Fruit fly (Drosophila melanogaster) whole organism, embryonic: ENCODE results near the gene Rbp6.

Experiments used
- ATbp ChIP-seq: fragments of 200-800 bp; sonication (Bioruptor generic); optimal IDR thresholded peaks from 2 replicates; lab custom pipeline; 2017; ENCODE audit warnings: missing biosample characterization, mild to moderate bottlenecking, missing genetic modification characterization, missing genetic modification reagents
- Ada2b ChIP-seq: fragments of 200-800 bp; sonication (Bioruptor generic); IDR thresholded peaks from 2 replicates; pipeline ENCODE4 v1.3.6; 2022; ENCODE audit warnings: missing biosample characterization, missing genetic modification characterization
- CG11560 ChIP-seq: fragments of 200-800 bp; sonication (Bioruptor generic); IDR thresholded peaks from 3 replicates; pipeline ENCODE4 v1.3.6; 2022; ENCODE audit warnings: missing biosample characterization, missing genetic modification characterization
- CG14050 ChIP-seq: fragments of 200-800 bp; sonication (Bioruptor generic); IDR thresholded peaks from 3 replicates; pipeline ENCODE4 v1.3.6; 2022; ENCODE audit warnings: missing biosample characterization, missing genetic modification characterization
- CG15479 ChIP-seq: fragments of 200-800 bp; sonication (Bioruptor generic); optimal IDR thresholded peaks from 3 replicates; lab custom pipeline; 2019; ENCODE audit warnings: missing biosample characterization, mild to moderate bottlenecking, missing genetic modification characterization, moderate library complexity
- CG15696 ChIP-seq: fragments of 200-800 bp; sonication (Bioruptor generic); optimal IDR thresholded peaks from 2 replicates; lab custom pipeline; 2019; ENCODE audit warnings: missing biosample characterization, mild to moderate bottlenecking, missing genetic modification characterization, moderate library complexity
- CG17359 ChIP-seq: fragments of 200-800 bp; sonication (Bioruptor generic); optimal IDR thresholded peaks from 3 replicates; lab custom pipeline; 2018; ENCODE audit warnings: missing biosample characterization, mild to moderate bottlenecking, missing genetic modification characterization, moderate library complexity
- CG2678 ChIP-seq: fragments of 200-800 bp; sonication (Bioruptor generic); optimal IDR thresholded peaks from 3 replicates; lab custom pipeline; 2019; ENCODE audit warnings: missing biosample characterization, mild to moderate bottlenecking, missing genetic modification characterization, moderate library complexity
- CG30403 ChIP-seq: fragments of 200-800 bp; sonication (Bioruptor generic); optimal IDR thresholded peaks from 3 replicates; lab custom pipeline; 2016; ENCODE audit warnings: missing biosample characterization, missing genetic modification characterization
- CG30431 ChIP-seq: fragments of 200-800 bp; sonication (Bioruptor generic); optimal IDR thresholded peaks from 2 replicates; lab custom pipeline; 2017; ENCODE audit warnings: missing biosample characterization, missing genetic modification characterization
- CG31365 ChIP-seq: fragments of 200-800 bp; sonication (Bioruptor generic); optimal IDR thresholded peaks from 2 replicates; lab custom pipeline; 2018; ENCODE audit warnings: missing biosample characterization, mild to moderate bottlenecking, missing genetic modification characterization
- CG8290 ChIP-seq, 3 experiments: fragments of 200-800 bp; sonication (Bioruptor generic); optimal IDR thresholded peaks; 2 replicates each; lab custom pipeline; 2016 to 2019; ENCODE audit warnings: missing biosample characterization in 3 of 3, missing genetic modification characterization in 3 of 3, mild to moderate bottlenecking in 2 of 3, moderate library complexity in 1 of 3
- CG8478 ChIP-seq: fragments of >200 bp; optimal IDR thresholded peaks from 2 replicates; lab custom pipeline; 2018
- CG9817 ChIP-seq: fragments of 200-800 bp; sonication (Bioruptor generic); optimal IDR thresholded peaks from 2 replicates; lab custom pipeline; 2018; ENCODE audit warnings: missing biosample characterization, mild to moderate bottlenecking, missing genetic modification characterization, moderate library complexity
- CG9876 ChIP-seq: fragments of 200-800 bp; sonication (Bioruptor generic); optimal IDR thresholded peaks from 2 replicates; lab custom pipeline; 2016; ENCODE audit warnings: missing biosample characterization, missing genetic modification characterization
- CrebB ChIP-seq: fragments of 200-800 bp; sonication (Bioruptor generic); optimal IDR thresholded peaks from 3 replicates; lab custom pipeline; 2018; ENCODE audit warnings: missing biosample characterization, mild to moderate bottlenecking, missing genetic modification characterization
- Drgx ChIP-seq: fragments of 200-800 bp; sonication (Bioruptor generic); IDR thresholded peaks from 2 replicates; pipeline ENCODE4 v1.3.6; 2022; ENCODE audit warnings: missing biosample characterization, missing genetic modification characterization
- E2f2 ChIP-seq: fragments of 200-800 bp; sonication (Bioruptor generic); IDR thresholded peaks from 2 replicates; pipeline ENCODE4 v1.3.6; 2022; ENCODE audit warnings: missing biosample characterization, missing genetic modification characterization
- Jarid2 ChIP-seq: fragments of 200-800 bp; sonication (Bioruptor generic); optimal IDR thresholded peaks from 3 replicates; lab custom pipeline; 2017; ENCODE audit warnings: mild to moderate bottlenecking, missing biosample characterization, missing genetic modification reagents, missing genetic modification characterization
- Med ChIP-seq: fragments of 200-800 bp; sonication (Bioruptor generic); peaks from one replicate; lab custom pipeline; 2016; ENCODE audit warnings: missing biosample characterization, missing genetic modification characterization, mild to moderate bottlenecking, inconsistent platforms, moderate library complexity
- NC2α ChIP-seq: fragments of 200-800 bp; sonication (Bioruptor generic); optimal IDR thresholded peaks from 2 replicates; lab custom pipeline; 2016; ENCODE audit warnings: missing biosample characterization, missing genetic modification characterization
- Pdp1 ChIP-seq, 2 experiments: fragments of 200-800 bp; sonication (Bioruptor generic); optimal IDR thresholded peaks; 3 replicates each; lab custom pipeline; 2016; ENCODE audit warnings: missing biosample characterization in 2 of 2, missing genetic modification characterization in 2 of 2, mild to moderate bottlenecking in 1 of 2, moderate library complexity in 1 of 2
- Side ChIP-seq: fragments of 200-800 bp; sonication (Bioruptor generic); optimal IDR thresholded peaks from 2 replicates; lab custom pipeline; 2016; ENCODE audit warnings: missing biosample characterization, missing genetic modification characterization
- Sox100B ChIP-seq: fragments of 200-800 bp; sonication (Bioruptor generic); optimal IDR thresholded peaks from 3 replicates; lab custom pipeline; 2018; ENCODE audit warnings: missing biosample characterization, mild to moderate bottlenecking, missing genetic modification characterization
- Stat92E ChIP-seq, 3 experiments: fragments of >200 bp in 2 of 3; fragments of 200-800 bp in 1 of 3; sonication (Bioruptor generic) in 1 of 3; optimal IDR thresholded peaks; 2 replicates each; lab custom pipeline; 2017 to 2019; ENCODE audit warnings: missing biosample characterization in 3 of 3, missing genetic modification characterization in 3 of 3, mild to moderate bottlenecking in 1 of 3, moderate library complexity in 1 of 3
- Xrp1 ChIP-seq: fragments of 200-800 bp; sonication (Bioruptor generic); IDR thresholded peaks from 2 replicates; pipeline ENCODE4 v1.3.6; 2022; ENCODE audit warnings: missing biosample characterization, missing genetic modification characterization
- ap ChIP-seq: fragments of 200-800 bp; sonication (Bioruptor generic); IDR thresholded peaks from 2 replicates; pipeline ENCODE4 v1.3.6; 2022; ENCODE audit warnings: missing biosample characterization, missing genetic modification characterization
- ato ChIP-seq: fragments of 200-800 bp; sonication (Bioruptor generic); IDR thresholded peaks from 2 replicates; pipeline ENCODE4 v1.3.6; 2022; ENCODE audit warnings: missing biosample characterization, missing genetic modification characterization; ENCODE audit not compliant: partially characterized antibody
- bab2 ChIP-seq: fragments of 200-800 bp; sonication (Bioruptor generic); optimal IDR thresholded peaks from 2 replicates; lab custom pipeline; 2016; ENCODE audit warnings: missing biosample characterization, missing genetic modification characterization
- caup ChIP-seq: fragments of 200-800 bp; sonication (Bioruptor generic); optimal IDR thresholded peaks from 3 replicates; lab custom pipeline; 2017; ENCODE audit warnings: missing biosample characterization, mild to moderate bottlenecking, missing genetic modification characterization, moderate library complexity; ENCODE audit not compliant: severe bottlenecking
- croc ChIP-seq: fragments of 200-800 bp; sonication (Bioruptor generic); conservative IDR thresholded peaks from 3 replicates; pipeline ENCODE4 v1.3.6; 2022; ENCODE audit warnings: missing biosample characterization, missing genetic modification characterization
- dan ChIP-seq: fragments of 200-800 bp; sonication (Bioruptor generic); IDR thresholded peaks from 2 replicates; pipeline ENCODE4 v1.3.6; 2022; ENCODE audit warnings: missing biosample characterization, missing genetic modification characterization
- dpn ChIP-seq, 2 experiments: fragments of 200-800 bp; sonication (Bioruptor generic); optimal IDR thresholded peaks; 3 replicates each; lab custom pipeline; 2016; ENCODE audit warnings: missing biosample characterization in 2 of 2, missing genetic modification characterization in 2 of 2
- gce ChIP-seq: fragments of 200-800 bp; sonication (Bioruptor generic); IDR thresholded peaks from 3 replicates; pipeline ENCODE4 v1.3.6; 2022; ENCODE audit warnings: missing biosample characterization, missing genetic modification characterization
- gem ChIP-seq: fragments of 200-800 bp; sonication (Bioruptor generic); optimal IDR thresholded peaks from 2 replicates; lab custom pipeline; 2019; ENCODE audit warnings: missing biosample characterization, mild to moderate bottlenecking, missing genetic modification characterization, moderate library complexity
- her ChIP-seq: fragments of 200-800 bp; sonication (Bioruptor generic); optimal IDR thresholded peaks from 2 replicates; lab custom pipeline; 2016; ENCODE audit warnings: missing biosample characterization, missing genetic modification characterization
- hkb ChIP-seq, 2 experiments: fragments of 200-800 bp in 1 of 2; fragments of >200 bp in 1 of 2; sonication (Bioruptor generic) in 1 of 2; IDR thresholded peaks in 1 of 2; optimal IDR thresholded peaks in 1 of 2; 2 replicates each; pipeline versions ENCODE4 v1.3.6 to Lab custom; 2017 to 2022; ENCODE audit warnings: missing biosample characterization in 1 of 2, missing genetic modification characterization in 1 of 2
- insv ChIP-seq, 2 experiments: fragments of 200-800 bp; sonication (Bioruptor generic); optimal IDR thresholded peaks; 3 replicates each; lab custom pipeline; 2016 to 2018; ENCODE audit warnings: missing biosample characterization in 2 of 2, missing genetic modification characterization in 2 of 2
- jigr1 ChIP-seq: fragments of 200-800 bp; sonication (Bioruptor generic); IDR thresholded peaks from 3 replicates; pipeline ENCODE4 v1.3.6; 2022; ENCODE audit warnings: missing biosample characterization, missing genetic modification characterization
- lov ChIP-seq, 2 experiments: fragments of 200-800 bp in 1 of 2; fragments of >200 bp in 1 of 2; sonication (Bioruptor generic) in 1 of 2; IDR thresholded peaks in 1 of 2; optimal IDR thresholded peaks in 1 of 2; 2 replicates in 1 of 2; 3 replicates in 1 of 2; pipeline versions ENCODE4 v1.3.6 to Lab custom; 2017 to 2022; ENCODE audit warnings: missing biosample characterization in 1 of 2, missing genetic modification characterization in 1 of 2
- otp ChIP-seq: fragments of 200-800 bp; sonication (Bioruptor generic); IDR thresholded peaks from 3 replicates; pipeline ENCODE4, ENCODE4 v1.3.6; 2022; ENCODE audit warnings: missing biosample characterization, missing genetic modification characterization
- p53 ChIP-seq: fragments of 200-800 bp; sonication (Bioruptor generic); optimal IDR thresholded peaks from 2 replicates; lab custom pipeline; 2016; ENCODE audit warnings: missing biosample characterization, missing genetic modification characterization
- peb ChIP-seq: fragments of 200-800 bp; sonication (Bioruptor generic); IDR thresholded peaks from 2 replicates; pipeline ENCODE4 v1.3.6; 2022; ENCODE audit warnings: missing biosample characterization, missing genetic modification characterization
- pfk ChIP-seq: fragments of 200-800 bp; sonication (Bioruptor generic); optimal IDR thresholded peaks from 2 replicates; lab custom pipeline; 2018; ENCODE audit warnings: missing biosample characterization, mild to moderate bottlenecking, missing genetic modification characterization, moderate library complexity
- run ChIP-seq: fragments of 200-800 bp; sonication (Bioruptor generic); optimal IDR thresholded peaks from 3 replicates; lab custom pipeline; 2018; ENCODE audit warnings: missing biosample characterization, mild to moderate bottlenecking, missing genetic modification characterization
- sd ChIP-seq: fragments of 200-800 bp; sonication (Bioruptor generic); optimal IDR thresholded peaks from 3 replicates; lab custom pipeline; 2018; ENCODE audit warnings: missing biosample characterization, mild to moderate bottlenecking, missing genetic modification characterization, moderate library complexity
- unc-4 ChIP-seq: fragments of 200-800 bp; sonication (Bioruptor generic); IDR thresholded peaks from 2 replicates; pipeline ENCODE4 v1.3.6; 2022; ENCODE audit warnings: missing biosample characterization, missing genetic modification characterization; ENCODE audit not compliant: partially characterized antibody
- wek ChIP-seq: fragments of 200-800 bp; sonication (Bioruptor generic); optimal IDR thresholded peaks from 3 replicates; lab custom pipeline; 2018; ENCODE audit warnings: missing biosample characterization, mild to moderate bottlenecking, missing genetic modification characterization, moderate library complexity
- yki ChIP-seq: fragments of >200 bp; optimal IDR thresholded peaks from 3 replicates; lab custom pipeline; 2018
- zf30C ChIP-seq: fragments of 200-800 bp; sonication (Bioruptor generic); optimal IDR thresholded peaks from 3 replicates; lab custom pipeline; 2018; ENCODE audit warnings: missing biosample characterization, mild to moderate bottlenecking, missing genetic modification characterization

Rbp6 gene

DNA sequence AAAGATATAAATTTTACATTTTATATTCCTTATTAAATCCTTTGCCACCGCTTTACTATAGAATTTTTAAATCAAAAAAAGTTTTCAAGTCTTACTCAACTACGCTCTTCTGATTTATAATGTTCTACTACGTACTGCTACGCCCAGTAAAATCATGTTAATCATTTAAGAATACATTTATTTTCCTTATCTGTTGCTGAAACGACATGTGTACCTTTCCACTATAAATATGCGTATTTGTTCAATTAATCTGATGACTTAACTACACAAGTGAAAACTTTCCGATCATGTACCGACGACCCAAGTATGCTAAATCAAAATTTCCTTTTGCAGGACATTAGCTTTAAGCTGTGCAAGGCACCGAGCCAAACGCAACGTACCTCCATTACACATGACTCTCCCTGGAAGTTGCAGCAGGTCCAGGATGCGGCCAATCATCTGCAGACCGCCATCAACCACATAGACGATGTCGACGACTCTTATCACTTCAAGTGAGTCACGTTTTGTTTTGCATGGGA lies 185.6 kb downstream of the Rbp6 start (continued):
- TF ChIP-seq lov (optimal IDR thresholded peaks at IDR 0.05; lab: Kevin White, UChicago) (no peak), lov (GFP tag; IDR thresholded peaks at IDR 0.05; lab: Robert Waterston, UW) (no peak), otp (GFP tag; lab: Robert Waterston, UW) (no peak), yki (lab: Kevin White, UChicago) (no peak), pfk (GFP tag; lab: Kevin White, UChicago) (no peak), CrebB (tag; lab: Kevin White, UChicago) (no peak), run (tag; lab: Kevin White, UChicago) (no peak), bab2 (GFP tag; lab: Kevin White, UChicago) (peak; percentile 18), her (GFP tag; lab: Kevin White, UChicago) (no peak), CG9817 (no peak), CG2678 (tag; lab: Kevin White, UChicago) (peak; percentile 23), Side (GFP tag; lab: Kevin White, UChicago) (no peak), Ada2b (GFP tag; lab: Robert Waterston, UW) (no peak), dpn (GFP tag; optimal IDR thresholded peaks at IDR 0.05; lab: Kevin White, UChicago) (no peak), peb (no peak), dan (GFP tag; lab: Robert Waterston, UW) (no peak), caup (GFP tag; lab: Kevin White, UChicago) (no peak), CG14050 (GFP tag; lab: Robert Waterston, UW) (no peak), sd (tag; lab: Kevin White, UChicago) (no peak), CG11560 (tag; lab: Robert Waterston, UW) (no peak), Sox100B (peak; percentile 35), CG31365 (tag; lab: Kevin White, UChicago) (no peak), zf30C (GFP tag; lab: Kevin White, UChicago) (no peak), CG9876 (no peak), croc (GFP tag; lab: Robert Waterston, UW) (no peak), ato (GFP tag; lab: Robert Waterston, UW) (no peak), E2f2 (no peak), gem (peak; percentile 12), ATbp (GFP tag; lab: Kevin White, UChicago) (peak; percentile 19), Med (GFP tag; lab: Kevin White, UChicago) (peak; percentile 57), jigr1 (GFP tag; lab: Robert Waterston, UW) (no peak), wek (no peak), Xrp1 (peak; percentile 45), gce (no peak; the same call in 2 of the 3 replicates), hkb (optimal IDR thresholded peaks at IDR 0.05; lab: Kevin White, UChicago) (no peak), hkb (GFP tag; IDR thresholded peaks at IDR 0.05; lab: Robert Waterston, UW) (no peak), NC2α (GFP tag; lab: Kevin White, UChicago) (no peak), Jarid2 (GFP tag; lab: Kevin White, UChicago) (no peak), CG8478 (no peak), Drgx (no peak), p53 (GFP tag; lab: Kevin White, UChicago) (no peak), CG15696 (tag; lab: Kevin White, UChicago) (peak; percentile 12), CG30431 (GFP tag; lab: Kevin White, UChicago) (no peak), ap (no peak), CG30403 (GFP tag; lab: Kevin White, UChicago) (no peak), unc-4 (no peak), insv (GFP tag; optimal IDR thresholded peaks at IDR 0.05; lab: Kevin White, UChicago) (no peak), CG8290 (GFP tag; optimal IDR thresholded peaks at IDR 0.05; lab: Kevin White, UChicago) (no peak), CG8290 (tag; optimal IDR thresholded peaks at IDR 0.05; lab: Kevin White, UChicago) (peak in 1 of 2 experiments; percentile 17), Stat92E (GFP tag; optimal IDR thresholded peaks at IDR 0.05; lab: Kevin White, UChicago) (no peak), CG15479 (GFP tag; lab: Kevin White, UChicago) (no peak), Pdp1 (GFP tag; optimal IDR thresholded peaks at IDR 0.05; lab: Kevin White, UChicago) (peak in 1 of 2 experiments; percentile 30), CG17359 (tag; lab: Kevin White, UChicago) (peak; percentile 51)
